Fruit fly (Drosophila melanogaster): ENCODE results near the gene CG17234.

Gene CG17234

dm6 chr2L:2217067-2217684 is 35.7 kb upstream of the CG17234 start, which contains the start of the genes CG15386, CG42371 and mio:
Gene CG15386, minus strand, starts transcription at chr2L:2217246.
Gene CG42371, minus strand, starts transcription at chr2L:2217246.
Gene mio, plus strand, starts transcription at chr2L:2217290.
- TF ChIP-seq pad (GFP tag; optimal IDR thresholded peaks at IDR 0.05) (peak; percentile 52), ovo (GFP tag; optimal IDR thresholded peaks at IDR 0.05) (no peak), CG12768 (GFP tag; optimal IDR thresholded peaks at IDR 0.05) (peak; percentile 27), Mnt (GFP tag; optimal IDR thresholded peaks at IDR 0.05) (peak; percentile 94), CG14711 (tag; optimal IDR thresholded peaks at IDR 0.05) (peak; percentile 47), CG7045 (GFP tag; optimal IDR thresholded peaks at IDR 0.05) (no peak), cic (GFP tag; optimal IDR thresholded peaks at IDR 0.05) (peak; percentile 94), CG11617 (GFP tag; optimal IDR thresholded peaks at IDR 0.05) (peak; percentile 74), bab1 (GFP tag; optimal IDR thresholded peaks at IDR 0.05) (peak; percentile 54), Crg-1 (GFP tag; optimal IDR thresholded peaks at IDR 0.05) (peak; percentile 66), Clk (GFP tag; optimal IDR thresholded peaks at IDR 0.05) (no peak), CG1620 (GFP tag; optimal IDR thresholded peaks at IDR 0.05) (peak; percentile 32), CG33017 (tag; optimal IDR thresholded peaks at IDR 0.05) (peak; percentile 71), CG7101 (tag; optimal IDR thresholded peaks at IDR 0.05) (peak; percentile 53), CG5204 (GFP tag; optimal IDR thresholded peaks at IDR 0.05) (no peak), kay (GFP tag; ENCODE audit: borderline replicate concordance) (no peak), cnc (optimal IDR thresholded peaks at IDR 0.05) (no peak), Hr96 (GFP tag; optimal IDR thresholded peaks at IDR 0.05) (no peak), toe (GFP tag; optimal IDR thresholded peaks at IDR 0.05) (no peak), tj (GFP tag; optimal IDR thresholded peaks at IDR 0.05) (peak; percentile 38)

dm6 chr2L:2220573-2221332 is 32.1 kb upstream of the CG17234 start, which contains the start of gene papi:
Gene papi, plus strand, starts transcription at chr2L:2220748.
- no peak for TF ChIP-seq CG14711 (tag; optimal IDR thresholded peaks at IDR 0.05)
- peak; percentile 47 for TF ChIP-seq CG7101 (tag; optimal IDR thresholded peaks at IDR 0.05)
- TF ChIP-seq CG33017 (tag; optimal IDR thresholded peaks at IDR 0.05) = peak; percentile 28
- no peak for TF ChIP-seq Hr96 (GFP tag; optimal IDR thresholded peaks at IDR 0.05)
- TF ChIP-seq pad (GFP tag; optimal IDR thresholded peaks at IDR 0.05) = no peak
- TF ChIP-seq CG1620 (GFP tag; optimal IDR thresholded peaks at IDR 0.05) = no peak
- peak; percentile 34 for TF ChIP-seq cic (GFP tag; optimal IDR thresholded peaks at IDR 0.05)
- peak; percentile 99 for TF ChIP-seq Mnt (GFP tag; optimal IDR thresholded peaks at IDR 0.05)
- no peak for TF ChIP-seq toe (GFP tag; optimal IDR thresholded peaks at IDR 0.05)
- TF ChIP-seq Crg-1 (GFP tag; optimal IDR thresholded peaks at IDR 0.05) = no peak
- TF ChIP-seq bab1 (GFP tag; optimal IDR thresholded peaks at IDR 0.05) = no peak
- TF ChIP-seq Clk (GFP tag; optimal IDR thresholded peaks at IDR 0.05) = no peak
- TF ChIP-seq CG7045 (GFP tag; optimal IDR thresholded peaks at IDR 0.05) = no peak
- no peak for TF ChIP-seq CG12768 (GFP tag; optimal IDR thresholded peaks at IDR 0.05)
- TF ChIP-seq ovo (GFP tag; optimal IDR thresholded peaks at IDR 0.05) = peak; percentile 70
- TF ChIP-seq CG5204 (GFP tag; optimal IDR thresholded peaks at IDR 0.05) = no peak

- TF ChIP-seq cic (GFP tag; optimal IDR thresholded peaks at IDR 0.05) (peak; percentile 99), toe (GFP tag; optimal IDR thresholded peaks at IDR 0.05) (peak; percentile 97), Clk (GFP tag; optimal IDR thresholded peaks at IDR 0.05) (peak; percentile 96), CG7045 (GFP tag; optimal IDR thresholded peaks at IDR 0.05) (peak; percentile 99), CG5204 (GFP tag; optimal IDR thresholded peaks at IDR 0.05) (peak; percentile 99), ovo (GFP tag; optimal IDR thresholded peaks at IDR 0.05) (peak; percentile 98), cnc (optimal IDR thresholded peaks at IDR 0.05) (no peak), Hr96 (GFP tag; optimal IDR thresholded peaks at IDR 0.05) (peak; percentile 96), tj (GFP tag; optimal IDR thresholded peaks at IDR 0.05) (peak; percentile 95), kay (GFP tag; ENCODE audit: borderline replicate concordance) (peak; percentile 96), CG33017 (tag; optimal IDR thresholded peaks at IDR 0.05) (peak; percentile 100), CG14711 (tag; optimal IDR thresholded peaks at IDR 0.05) (peak; percentile 96), pad (GFP tag; optimal IDR thresholded peaks at IDR 0.05) (peak; percentile 96), bab1 (GFP tag; optimal IDR thresholded peaks at IDR 0.05) (peak; percentile 99), CG12768 (GFP tag; optimal IDR thresholded peaks at IDR 0.05) (peak; percentile 99), Mnt (GFP tag; optimal IDR thresholded peaks at IDR 0.05) (peak; percentile 98), CG11617 (GFP tag; optimal IDR thresholded peaks at IDR 0.05) (peak; percentile 99), CG1620 (GFP tag; optimal IDR thresholded peaks at IDR 0.05) (peak; percentile 98), CG7101 (tag; optimal IDR thresholded peaks at IDR 0.05) (peak; percentile 99), Crg-1 (GFP tag; optimal IDR thresholded peaks at IDR 0.05) (peak; percentile 99)
Measured at dm6 chr2L:2221649-2222150, 31.1 kb upstream of the CG17234 start.

dm6 chr2L:2222377-2222776 is 30.5 kb upstream of the CG17234 start:
- TF ChIP-seq kay (GFP tag; ENCODE audit: borderline replicate concordance) (peak; percentile 56), tj (GFP tag; optimal IDR thresholded peaks at IDR 0.05) (no peak), bab1 (GFP tag; optimal IDR thresholded peaks at IDR 0.05) (peak; percentile 5), CG5204 (GFP tag; optimal IDR thresholded peaks at IDR 0.05) (no peak)

dm6 chr2L:2226259-2227121 is 26.4 kb upstream of the CG17234 start, which contains the start of the genes CG15387 and sau:
Gene CG15387, minus strand, starts transcription at chr2L:2226294.
Gene sau, plus strand, starts transcription at chr2L:2226342.
- TF ChIP-seq CG11617 (GFP tag; optimal IDR thresholded peaks at IDR 0.05) (peak; percentile 95), CG12768 (GFP tag; optimal IDR thresholded peaks at IDR 0.05) (peak; percentile 92), cnc (optimal IDR thresholded peaks at IDR 0.05) (no peak), pad (GFP tag; optimal IDR thresholded peaks at IDR 0.05) (peak; percentile 87), bab1 (GFP tag; optimal IDR thresholded peaks at IDR 0.05) (peak; percentile 90), CG5204 (GFP tag; optimal IDR thresholded peaks at IDR 0.05) (peak; percentile 96), toe (GFP tag; optimal IDR thresholded peaks at IDR 0.05) (peak; percentile 96), Mnt (GFP tag; optimal IDR thresholded peaks at IDR 0.05) (peak; percentile 92), Hr96 (GFP tag; optimal IDR thresholded peaks at IDR 0.05) (peak; percentile 96), CG33017 (tag; optimal IDR thresholded peaks at IDR 0.05) (peak; percentile 89), ovo (GFP tag; optimal IDR thresholded peaks at IDR 0.05) (peak; percentile 88), CG7045 (GFP tag; optimal IDR thresholded peaks at IDR 0.05) (peak; percentile 89), tj (GFP tag; optimal IDR thresholded peaks at IDR 0.05) (peak; percentile 93), cic (GFP tag; optimal IDR thresholded peaks at IDR 0.05) (peak; percentile 62), CG7101 (tag; optimal IDR thresholded peaks at IDR 0.05) (peak; percentile 94), CG14711 (tag; optimal IDR thresholded peaks at IDR 0.05) (peak; percentile 88), kay (GFP tag; ENCODE audit: borderline replicate concordance) (peak; percentile 97), Crg-1 (GFP tag; optimal IDR thresholded peaks at IDR 0.05) (peak; percentile 95), CG1620 (GFP tag; optimal IDR thresholded peaks at IDR 0.05) (peak; percentile 96), Clk (GFP tag; optimal IDR thresholded peaks at IDR 0.05) (peak; percentile 87)
